Worm (Caenorhabditis elegans) whole organism, L4 larva: ENCODE data around the gene srlf-12.

Experiments used
- cey-2 ChIP-seq: sonication (generic microtip); optimal IDR thresholded peaks from 3 replicates; lab custom pipeline; 2017; ENCODE audit warnings: missing genetic modification characterization, mild to moderate bottlenecking, missing compliant biosample characterization, antibody characterized with exemption, borderline replicate concordance; ENCODE audit not compliant: insufficient read depth
- ctbp-1 ChIP-seq: fragments of 200-800 bp; sonication (Bioruptor generic); IDR thresholded peaks from 2 replicates; pipeline ENCODE4 v1.3.6; 2022; ENCODE audit warnings: missing genetic modification reagents, missing genetic modification characterization, missing compliant biosample characterization
- fos-1 ChIP-seq: fragments of 150-350 bp; optimal IDR thresholded peaks from 2 replicates; lab custom pipeline; 2014; ENCODE audit warnings: missing biosample characterization, missing genetic modification characterization
- lin-39 ChIP-seq: fragments of 150-350 bp; optimal IDR thresholded peaks from 2 replicates; lab custom pipeline; 2014; ENCODE audit warnings: missing biosample characterization, missing genetic modification reagents, missing genetic modification characterization
- nhr-11 ChIP-seq: fragments of 150-350 bp; optimal IDR thresholded peaks from 2 replicates; lab custom pipeline; 2014; ENCODE audit warnings: missing biosample characterization, missing genetic modification characterization
- nhr-77 ChIP-seq: fragments of 150-350 bp; optimal IDR thresholded peaks from 2 replicates; lab custom pipeline; 2014; ENCODE audit warnings: missing biosample characterization, missing genetic modification characterization
- pha-4 ChIP-seq, 2 experiments: fragments of 150-350 bp in 1 of 2; fragments of 200-800 bp in 1 of 2; sonication (Bioruptor generic) in 1 of 2; IDR thresholded peaks in 1 of 2; optimal IDR thresholded peaks in 1 of 2; 2 replicates each; pipeline versions ENCODE4 v1.3.6 to Lab custom; 2014 to 2022; ENCODE audit warnings: missing genetic modification characterization in 2 of 2, missing genetic modification reagents in 2 of 2, missing biosample characterization in 1 of 2, missing compliant biosample characterization in 1 of 2
- snpc-4 ChIP-seq: fragments of 150-350 bp; optimal IDR thresholded peaks from 2 replicates; lab custom pipeline; 2014; ENCODE audit warnings: missing biosample characterization, missing genetic modification characterization
- ztf-11 ChIP-seq: fragments of 150-350 bp; optimal IDR thresholded peaks from 2 replicates; lab custom pipeline; 2014; ENCODE audit warnings: missing biosample characterization, missing genetic modification characterization

DNA sequence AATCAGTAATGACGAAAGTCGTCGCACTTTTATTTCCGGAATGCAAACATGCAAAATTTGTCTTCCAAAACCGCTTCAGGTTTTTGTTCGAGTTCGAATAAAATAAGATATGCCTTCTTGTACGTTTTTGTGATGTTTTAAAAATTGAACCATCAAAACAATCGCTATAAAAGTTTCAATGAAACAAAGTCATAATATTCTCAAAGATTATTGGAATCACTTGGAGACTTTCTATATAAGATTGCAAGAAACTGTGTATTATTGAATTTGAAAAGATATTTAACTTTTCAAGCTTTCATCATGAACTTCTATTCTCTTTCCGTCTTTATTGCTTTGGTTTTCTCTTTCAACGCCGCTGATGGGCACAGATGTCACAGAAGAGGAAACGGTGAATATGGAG is 15.0 kb downstream of the srlf-12 start, which contains the start of gene fipr-14:
- TF ChIP-seq ztf-11 (tag; lab: Kevin White, UChicago) (no peak), lin-39 (tag; lab: Kevin White, UChicago) (no peak), fos-1 (tag; lab: Kevin White, UChicago) (no peak), pha-4 (GFP tag; IDR thresholded peaks at IDR 0.05; lab: Robert Waterston, UW) (no peak), pha-4 (tag; optimal IDR thresholded peaks at IDR 0.05; lab: Kevin White, UChicago) (no peak), cey-2 (tag; lab: Kevin White, UChicago) (no peak), nhr-77 (tag; lab: Kevin White, UChicago) (no peak), snpc-4 (no peak), ctbp-1 (GFP tag; lab: Robert Waterston, UW) (no peak), nhr-11 (tag; lab: Kevin White, UChicago) (no peak)
